Worm (Caenorhabditis elegans) whole organism, L1 larva: Measurements from ENCODE around the gene F55F10.3.

Experiments
- C34B4.2 ChIP-seq: sonication (generic microtip); optimal IDR thresholded peaks from 2 replicates; lab custom pipeline; 2017; ENCODE audit warnings: mild to moderate bottlenecking, missing genetic modification characterization, missing compliant biosample characterization
- aha-1 ChIP-seq: fragments of 150-350 bp; optimal IDR thresholded peaks from 2 replicates; lab custom pipeline; 2014; ENCODE audit warnings: missing biosample characterization, missing genetic modification characterization
- alr-1 ChIP-seq: fragments of 200-800 bp; sonication (Bioruptor generic); optimal IDR thresholded peaks from 2 replicates; lab custom pipeline; 2018; ENCODE audit warnings: borderline replicate concordance, mild to moderate bottlenecking, missing genetic modification characterization, missing compliant biosample characterization
- aly-2 ChIP-seq: fragments of 150-350 bp; optimal IDR thresholded peaks from 2 replicates; lab custom pipeline; 2014; ENCODE audit warnings: missing biosample characterization, missing genetic modification characterization
- blmp-1 ChIP-seq: fragments of 150-350 bp; optimal IDR thresholded peaks from 2 replicates; lab custom pipeline; 2014; ENCODE audit warnings: missing biosample characterization, missing genetic modification characterization
- ceh-82 ChIP-seq, 3 experiments: fragments of 150-350 bp in 1 of 3; sonication (generic microtip) in 2 of 3; optimal IDR thresholded peaks; 2 replicates each; lab custom pipeline; 2014 to 2017; ENCODE audit warnings: missing biosample characterization in 3 of 3, missing genetic modification characterization in 3 of 3
- ceh-88 ChIP-seq: fragments of 200-800 bp; sonication (Bioruptor generic); IDR thresholded peaks from 2 replicates; pipeline ENCODE4 v1.3.6; 2022; ENCODE audit warnings: missing genetic modification characterization, missing compliant biosample characterization
- ces-1 ChIP-seq: fragments of 150-350 bp; optimal IDR thresholded peaks from 2 replicates; lab custom pipeline; 2014; ENCODE audit warnings: missing biosample characterization, missing genetic modification reagents, missing genetic modification characterization
- dsc-1 ChIP-seq: sonication (generic microtip); optimal IDR thresholded peaks from 2 replicates; lab custom pipeline; 2016; ENCODE audit warnings: mild to moderate bottlenecking, missing genetic modification characterization, missing compliant biosample characterization
- efl-1 ChIP-seq, 4 experiments: fragments of 150-350 bp; optimal IDR thresholded peaks in 3 of 4; peaks in 1 of 4; 1 replicate in 1 of 4; 2 replicates in 3 of 4; lab custom pipeline; 2014; ENCODE audit warnings: missing biosample characterization in 2 of 4, missing genetic modification characterization in 2 of 4, missing genetic modification reagents in 2 of 4
- egl-27 ChIP-seq, 2 experiments: fragments of 150-350 bp in 1 of 2; sonication (generic microtip); optimal IDR thresholded peaks; 3 replicates each; lab custom pipeline; 2017 to 2018; ENCODE audit warnings: missing biosample characterization in 2 of 2, missing genetic modification characterization in 2 of 2, missing genetic modification reagents in 2 of 2
- elt-3 ChIP-seq, 6 experiments: fragments of 150-350 bp in 1 of 6; sonication (generic microtip); optimal IDR thresholded peaks; 2 replicates each; lab custom pipeline; 2017 to 2018; ENCODE audit warnings: missing biosample characterization in 6 of 6, missing genetic modification characterization in 6 of 6, inconsistent platforms in 1 of 6
- ets-5 ChIP-seq: fragments of 200-800 bp; sonication (Bioruptor generic); IDR thresholded peaks from 2 replicates; pipeline ENCODE4 v1.3.6; 2022; ENCODE audit warnings: missing genetic modification characterization, missing compliant biosample characterization
- fkh-10 ChIP-seq: sonication (generic microtip); optimal IDR thresholded peaks from 2 replicates; lab custom pipeline; 2017; ENCODE audit warnings: missing biosample characterization, missing genetic modification reagents, missing genetic modification characterization
- fkh-8 ChIP-seq: sonication (generic microtip); optimal IDR thresholded peaks from 2 replicates; lab custom pipeline; 2016; ENCODE audit warnings: mild to moderate bottlenecking, missing genetic modification characterization, missing compliant biosample characterization
- fos-1 ChIP-seq: fragments of 150-350 bp; optimal IDR thresholded peaks from 2 replicates; lab custom pipeline; 2014; ENCODE audit warnings: missing biosample characterization, missing genetic modification characterization
- grh-1 ChIP-seq: fragments of 200-800 bp; sonication (Bioruptor generic); IDR thresholded peaks from 2 replicates; pipeline ENCODE4 v1.3.6; 2022; ENCODE audit warnings: missing genetic modification reagents, missing genetic modification characterization, missing compliant biosample characterization
- hlh-17 ChIP-seq: fragments of 200-800 bp; sonication (Bioruptor generic); optimal IDR thresholded peaks from 2 replicates; lab custom pipeline; 2018; ENCODE audit warnings: missing genetic modification characterization, mild to moderate bottlenecking, missing compliant biosample characterization, moderate library complexity, borderline replicate concordance
- hlh-4 ChIP-seq: sonication (generic microtip); optimal IDR thresholded peaks from 2 replicates; lab custom pipeline; 2016; ENCODE audit warnings: mild to moderate bottlenecking, missing genetic modification characterization, missing compliant biosample characterization
- isw-1 ChIP-seq: fragments of 200-800 bp; sonication (Bioruptor generic); IDR thresholded peaks from 2 replicates; pipeline ENCODE4 v1.3.6; 2022; ENCODE audit warnings: missing genetic modification characterization, missing compliant biosample characterization
- lin-14 ChIP-seq: fragments of 200-800 bp; sonication (Bioruptor generic); optimal IDR thresholded peaks from 2 replicates; lab custom pipeline; 2018; ENCODE audit warnings: mild to moderate bottlenecking, missing genetic modification characterization, moderate library complexity, missing compliant biosample characterization
- lin-35 ChIP-seq, 2 experiments: fragments of 150-350 bp; optimal IDR thresholded peaks; 2 replicates each; lab custom pipeline; 2014; ENCODE audit warnings: missing biosample characterization in 2 of 2, missing genetic modification characterization in 2 of 2, missing genetic modification reagents in 2 of 2
- lin-39 ChIP-seq: fragments of 150-350 bp; optimal IDR thresholded peaks from 2 replicates; lab custom pipeline; 2014; ENCODE audit warnings: missing biosample characterization, missing genetic modification reagents, missing genetic modification characterization
- mdl-1 ChIP-seq, 2 experiments: fragments of 150-350 bp; optimal IDR thresholded peaks; 2 replicates each; lab custom pipeline; 2014 to 2017; ENCODE audit warnings: missing biosample characterization in 2 of 2, missing genetic modification characterization in 2 of 2, inconsistent platforms in 1 of 2
- nhr-11 ChIP-seq: fragments of 150-350 bp; optimal IDR thresholded peaks from 2 replicates; lab custom pipeline; 2014; ENCODE audit warnings: missing biosample characterization, missing genetic modification characterization
- nhr-19 ChIP-seq: fragments of 200-800 bp; sonication (Bioruptor generic); conservative IDR thresholded peaks from 2 replicates; pipeline ENCODE4 v1.3.6; 2022; ENCODE audit warnings: missing genetic modification characterization, missing compliant biosample characterization
- nhr-20 ChIP-seq: sonication (generic microtip); optimal IDR thresholded peaks from 2 replicates; lab custom pipeline; 2016; ENCODE audit warnings: mild to moderate bottlenecking, missing genetic modification characterization, missing compliant biosample characterization
- nhr-28 ChIP-seq: fragments of 150-350 bp; optimal IDR thresholded peaks from 2 replicates; lab custom pipeline; 2014; ENCODE audit warnings: missing biosample characterization, missing genetic modification characterization
- nhr-71 ChIP-seq: sonication (generic microtip); optimal IDR thresholded peaks from 2 replicates; lab custom pipeline; 2016; ENCODE audit warnings: mild to moderate bottlenecking, missing genetic modification characterization, moderate library complexity, missing compliant biosample characterization
- nhr-76 ChIP-seq: sonication (generic microtip); optimal IDR thresholded peaks from 2 replicates; lab custom pipeline; 2017; ENCODE audit warnings: missing biosample characterization, missing genetic modification characterization
- nhr-77 ChIP-seq: fragments of 150-350 bp; optimal IDR thresholded peaks from 2 replicates; lab custom pipeline; 2014; ENCODE audit warnings: missing biosample characterization, missing genetic modification characterization
- nhr-85 ChIP-seq: sonication (generic microtip); peaks from one replicate; lab custom pipeline; 2016; ENCODE audit warnings: missing genetic modification characterization, inconsistent platforms, missing compliant biosample characterization
- nhr-90 ChIP-seq: sonication (generic microtip); optimal IDR thresholded peaks from 2 replicates; lab custom pipeline; 2016; ENCODE audit warnings: mild to moderate bottlenecking, missing genetic modification characterization, missing compliant biosample characterization; ENCODE audit not compliant: poor library complexity
- rnt-1 ChIP-seq: sonication (generic microtip); optimal IDR thresholded peaks from 2 replicates; lab custom pipeline; 2016; ENCODE audit warnings: mild to moderate bottlenecking, missing genetic modification characterization, moderate library complexity, missing compliant biosample characterization
- snu-23 ChIP-seq: sonication (generic microtip); optimal IDR thresholded peaks from 2 replicates; lab custom pipeline; 2016; ENCODE audit warnings: missing genetic modification characterization, missing compliant biosample characterization
- sox-4 ChIP-seq: sonication (generic microtip); optimal IDR thresholded peaks from 2 replicates; lab custom pipeline; 2016; ENCODE audit warnings: missing genetic modification characterization, missing compliant biosample characterization
- sptf-1 ChIP-seq: fragments of 150-350 bp; optimal IDR thresholded peaks from 2 replicates; lab custom pipeline; 2014; ENCODE audit warnings: missing biosample characterization, missing genetic modification characterization
- swsn-7 ChIP-seq: sonication (generic microtip); optimal IDR thresholded peaks from 2 replicates; lab custom pipeline; 2016; ENCODE audit warnings: missing genetic modification characterization, missing compliant biosample characterization
- tbx-2 ChIP-seq: sonication (generic microtip); optimal IDR thresholded peaks from 2 replicates; lab custom pipeline; 2016; ENCODE audit warnings: missing genetic modification characterization, missing compliant biosample characterization
- vab-15 ChIP-seq: sonication (generic microtip); optimal IDR thresholded peaks from 2 replicates; lab custom pipeline; 2017; ENCODE audit warnings: missing genotype, mild to moderate bottlenecking, missing genetic modification characterization, missing compliant biosample characterization
- zag-1 ChIP-seq: fragments of 150-350 bp; optimal IDR thresholded peaks from 2 replicates; lab custom pipeline; 2014; ENCODE audit warnings: missing biosample characterization, missing genetic modification characterization
- zip-4 ChIP-seq: fragments of 200-800 bp; sonication (Bioruptor generic); optimal IDR thresholded peaks from 2 replicates; lab custom pipeline; 2018; ENCODE audit warnings: mild to moderate bottlenecking, missing genetic modification characterization, moderate library complexity, missing compliant biosample characterization
- ztf-4 ChIP-seq: fragments of 150-350 bp; optimal IDR thresholded peaks from 2 replicates; lab custom pipeline; 2014; ENCODE audit warnings: missing biosample characterization, missing genetic modification characterization

Gene F55F10.3

ce11 chrIV:4393488-4393887 lies 33.7 kb downstream of the F55F10.3 start:
- TF ChIP-seq ceh-88 (GFP tag; lab: Robert Waterston, UW), result no peak
- no peak for TF ChIP-seq elt-3 (tag; optimal IDR thresholded peaks at IDR 0.05; lab: Kevin White, UChicago)
- no peak for TF ChIP-seq snu-23 (GFP tag; lab: Kevin White, UChicago)
- TF ChIP-seq fkh-10 (GFP tag; lab: Kevin White, UChicago), result no peak
- no peak for TF ChIP-seq nhr-90 (tag; lab: Kevin White, UChicago)
- no peak for TF ChIP-seq ceh-82 (tag; optimal IDR thresholded peaks at IDR 0.05; lab: Kevin White, UChicago)
- TF ChIP-seq C34B4.2 (tag; lab: Kevin White, UChicago), result no peak

- TF ChIP-seq nhr-77 (no peak), ceh-82 (tag; optimal IDR thresholded peaks at IDR 0.05; lab: Kevin White, UChicago) (no peak), ets-5 (no peak), swsn-7 (tag; lab: Kevin White, UChicago) (no peak), efl-1 (optimal IDR thresholded peaks at IDR 0.05; lab: Kevin White, UChicago) (no peak), efl-1 (GFP tag; optimal IDR thresholded peaks at IDR 0.05 in 1 of 2; lab: Kevin White, UChicago) (no peak), hlh-17 (GFP tag; lab: Kevin White, UChicago) (no peak), rnt-1 (tag; lab: Kevin White, UChicago) (no peak), nhr-76 (tag; lab: Kevin White, UChicago) (no peak), elt-3 (tag; optimal IDR thresholded peaks at IDR 0.05; lab: Kevin White, UChicago) (no peak), C34B4.2 (tag; lab: Kevin White, UChicago) (no peak), egl-27 (tag; optimal IDR thresholded peaks at IDR 0.05; lab: Kevin White, UChicago) (no peak), aly-2 (no peak), nhr-28 (no peak), sox-4 (no peak)
Observed at ce11 chrIV:4393942-4394460, 34.2 kb downstream of the F55F10.3 start, which contains the start of gene ell-1. Gene ell-1, plus strand, starts transcription at chrIV:4394410.

- no peak for TF ChIP-seq ztf-4 (tag; lab: Kevin White, UChicago)
- TF ChIP-seq vab-15 (tag; lab: Kevin White, UChicago), result no peak
- TF ChIP-seq ceh-88 (GFP tag; lab: Robert Waterston, UW), result no peak
- no peak for TF ChIP-seq nhr-77
- no peak for TF ChIP-seq snu-23 (GFP tag; lab: Kevin White, UChicago)
- TF ChIP-seq nhr-11 (tag; lab: Kevin White, UChicago), result no peak
- no peak for TF ChIP-seq sox-4
- TF ChIP-seq zip-4 (GFP tag; lab: Kevin White, UChicago), result no peak
- TF ChIP-seq ets-5, result no peak
- TF ChIP-seq nhr-19 (GFP tag; lab: Robert Waterston, UW), result no peak
- TF ChIP-seq lin-35 (GFP tag; optimal IDR thresholded peaks at IDR 0.05; lab: Kevin White, UChicago), result no peak
- TF ChIP-seq tbx-2 (tag; lab: Kevin White, UChicago), result no peak
- TF ChIP-seq dsc-1 (tag; lab: Kevin White, UChicago), result no peak
- TF ChIP-seq aha-1 (tag; lab: Kevin White, UChicago), result no peak
- TF ChIP-seq sptf-1, result no peak
- no peak for TF ChIP-seq isw-1 (GFP tag; lab: Robert Waterston, UW)
- no peak for TF ChIP-seq mdl-1 (tag; optimal IDR thresholded peaks at IDR 0.05; lab: Kevin White, UChicago)
- TF ChIP-seq lin-39 (tag; lab: Kevin White, UChicago), result no peak
- TF ChIP-seq ces-1, result no peak
Observed at ce11 chrIV:4395555-4395954, 35.8 kb downstream of the F55F10.3 start.

- TF ChIP-seq nhr-71 (tag; lab: Kevin White, UChicago), result peak; percentile 26
- TF ChIP-seq fos-1, result no peak
- TF ChIP-seq alr-1, result no peak
- TF ChIP-seq zag-1 (tag; lab: Kevin White, UChicago), result no peak
- peak; percentile 42 for TF ChIP-seq snu-23 (GFP tag; lab: Kevin White, UChicago)
- no peak for TF ChIP-seq ceh-82 (tag; optimal IDR thresholded peaks at IDR 0.05; lab: Kevin White, UChicago)
- TF ChIP-seq rnt-1 (tag; lab: Kevin White, UChicago), result no peak
- peak; percentile 42 for TF ChIP-seq ztf-4 (tag; lab: Kevin White, UChicago)
- peak in 1 of 2 experiments; percentile 20 for TF ChIP-seq lin-35 (GFP tag; optimal IDR thresholded peaks at IDR 0.05; lab: Kevin White, UChicago)
- peak; percentile 46 for TF ChIP-seq blmp-1 (tag; lab: Kevin White, UChicago)
- no peak for TF ChIP-seq fkh-8 (tag; lab: Kevin White, UChicago)
- TF ChIP-seq elt-3 (tag; optimal IDR thresholded peaks at IDR 0.05; lab: Kevin White, UChicago), result peak in 1 of 6 experiments; percentile 60
- TF ChIP-seq nhr-85, result peak; percentile 81
- peak; percentile 46 for TF ChIP-seq lin-14 (GFP tag; lab: Kevin White, UChicago)
- TF ChIP-seq nhr-20, result peak; percentile 20
- peak; percentile 74 for TF ChIP-seq grh-1 (GFP tag; lab: Robert Waterston, UW)
- no peak for TF ChIP-seq hlh-4 (tag; lab: Kevin White, UChicago)
Observed at ce11 chrIV:4396052-4396821, 36.5 kb downstream of the F55F10.3 start.
